Worm (Caenorhabditis elegans) whole organism, L4/young adult: ENCODE measurements around the gene Y53G8B.2.

Source experiments
- W03F9.2 ChIP-seq: fragments of 150-350 bp; optimal IDR thresholded peaks from 2 replicates; lab custom pipeline; 2014; ENCODE audit warnings: missing biosample characterization, missing genetic modification characterization
- dao-5 ChIP-seq: sonication (generic microtip); optimal IDR thresholded peaks from 2 replicates; lab custom pipeline; 2016; ENCODE audit warnings: missing genotype, missing genetic modification characterization, moderate library complexity, missing compliant biosample characterization
- him-1 ChIP-seq: sonication (generic microtip); optimal IDR thresholded peaks from 2 replicates; lab custom pipeline; 2016; ENCODE audit warnings: missing genotype, missing genetic modification reagents, missing genetic modification characterization, missing compliant biosample characterization

Y53G8B.2 gene

ce11 chrIII:3103905-3104360 lies at the start of gene Y53G8B.2:
Gene Y53G8B.2 (minus strand): TSS chrIII:3103955.
- TF ChIP-seq dao-5 (no peak), him-1 (tag; lab: Kevin White, UChicago) (no peak), W03F9.2 (tag; lab: Kevin White, UChicago) (no peak)

ce11 chrIII:3152848-3153247 lies 49.1 kb upstream of the Y53G8B.2 start, which contains the start of gene C44B11.6:
Gene C44B11.6 (plus strand): TSS chrIII:3153148.
- TF ChIP-seq dao-5 = no peak

DNA sequence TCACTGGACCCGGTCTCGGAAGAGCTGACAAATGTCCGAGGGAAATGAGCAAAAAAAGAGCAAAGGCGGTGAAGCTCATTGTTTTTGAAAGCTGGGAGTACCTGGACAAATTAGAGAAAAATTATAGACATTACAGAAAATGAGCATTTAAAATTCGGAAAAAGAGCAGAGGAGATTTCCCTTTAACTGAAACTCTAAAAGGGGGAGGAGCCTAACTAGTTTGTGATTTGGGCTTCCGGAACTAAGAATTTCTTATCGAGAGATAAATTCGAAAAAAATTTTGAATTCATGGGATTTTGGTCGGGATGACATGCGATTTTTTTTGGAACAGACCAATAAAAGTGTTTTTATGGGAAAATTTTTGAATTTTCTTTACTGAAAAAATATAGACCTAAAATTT lies 39.9 kb upstream of the Y53G8B.2 start, which contains the start of gene C44B11.4:
Gene C44B11.4 (minus strand): TSS at position 101 of the 400 bp plus-strand sequence.
- TF ChIP-seq W03F9.2 (tag; lab: Kevin White, UChicago) (no peak), him-1 (tag; lab: Kevin White, UChicago) (no peak), dao-5 (no peak)

- TF ChIP-seq W03F9.2 (tag; lab: Kevin White, UChicago) (no peak), him-1 (tag; lab: Kevin White, UChicago) (no peak), dao-5 (no peak)
Observed at ce11 chrIII:3142078-3142477, 38.3 kb upstream of the Y53G8B.2 start.

DNA sequence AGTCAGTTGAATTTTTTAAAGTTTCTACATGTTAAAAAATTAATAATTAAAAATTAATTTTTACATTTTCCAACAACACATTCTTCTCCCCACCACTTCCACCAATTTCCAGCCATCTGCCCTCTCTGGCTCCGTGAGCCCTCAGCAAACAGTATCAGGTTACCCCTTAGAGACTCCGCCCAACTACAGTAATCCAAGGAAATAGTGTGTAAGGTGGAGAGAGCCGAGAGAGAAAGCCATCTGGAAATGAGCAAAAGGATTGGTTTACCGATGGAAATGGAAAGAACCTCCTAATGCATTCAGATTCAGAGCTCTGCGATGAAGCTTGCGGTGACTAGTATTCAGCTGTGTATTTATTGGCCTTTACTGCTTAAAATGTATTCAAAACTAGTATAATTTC lies 36.5 kb upstream of the Y53G8B.2 start:
- TF ChIP-seq him-1 (tag; lab: Kevin White, UChicago) = no peak
- no peak for TF ChIP-seq dao-5
- no peak for TF ChIP-seq W03F9.2 (tag; lab: Kevin White, UChicago)

DNA sequence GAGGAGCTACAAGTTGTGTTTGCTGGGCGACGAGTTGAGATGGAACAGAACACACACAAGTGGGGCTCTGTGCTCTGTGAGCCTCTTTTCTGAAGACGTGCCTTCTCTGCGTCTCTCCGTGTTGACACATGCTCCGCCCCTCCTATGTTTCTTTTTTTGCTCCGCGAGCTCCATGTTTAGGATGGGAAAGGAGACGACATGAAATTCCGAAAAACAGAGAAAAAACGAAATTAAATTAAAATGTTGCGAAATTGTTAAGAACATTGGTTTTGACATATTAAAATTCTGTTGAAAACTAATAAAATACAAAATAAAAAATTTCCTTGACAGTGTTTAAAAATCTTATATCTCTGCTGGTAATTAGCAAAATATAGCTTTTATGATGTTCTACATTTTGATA lies 35.4 kb upstream of the Y53G8B.2 start, which contains the start of gene mec-12:
Gene mec-12 (minus strand): TSS at position 91 of the 400 bp plus-strand sequence.
- TF ChIP-seq him-1 (tag; lab: Kevin White, UChicago) = peak; percentile 70
- TF ChIP-seq dao-5 = no peak

DNA sequence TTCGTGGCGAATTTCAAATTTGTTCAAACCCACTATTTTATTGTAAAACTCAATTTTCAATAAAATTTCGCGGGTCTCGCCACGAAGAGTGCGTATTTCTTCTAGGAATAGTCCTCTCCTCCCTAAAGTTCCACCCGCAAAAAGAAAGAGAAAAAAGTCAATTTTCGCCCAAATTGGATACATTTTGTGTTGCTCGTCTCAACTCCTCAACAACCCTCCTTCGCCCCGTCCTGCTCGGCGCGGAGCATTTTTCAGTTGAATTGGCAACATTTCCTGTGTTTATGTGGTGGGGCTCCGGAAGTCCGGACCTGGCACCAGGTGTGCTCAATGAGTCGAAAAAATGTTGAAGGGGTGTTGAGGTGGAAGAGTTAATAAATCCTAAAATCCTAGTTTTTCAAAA lies 34.3 kb upstream of the Y53G8B.2 start:
- TF ChIP-seq dao-5 (no peak), him-1 (tag; lab: Kevin White, UChicago) (no peak), W03F9.2 (tag; lab: Kevin White, UChicago) (no peak)

DNA sequence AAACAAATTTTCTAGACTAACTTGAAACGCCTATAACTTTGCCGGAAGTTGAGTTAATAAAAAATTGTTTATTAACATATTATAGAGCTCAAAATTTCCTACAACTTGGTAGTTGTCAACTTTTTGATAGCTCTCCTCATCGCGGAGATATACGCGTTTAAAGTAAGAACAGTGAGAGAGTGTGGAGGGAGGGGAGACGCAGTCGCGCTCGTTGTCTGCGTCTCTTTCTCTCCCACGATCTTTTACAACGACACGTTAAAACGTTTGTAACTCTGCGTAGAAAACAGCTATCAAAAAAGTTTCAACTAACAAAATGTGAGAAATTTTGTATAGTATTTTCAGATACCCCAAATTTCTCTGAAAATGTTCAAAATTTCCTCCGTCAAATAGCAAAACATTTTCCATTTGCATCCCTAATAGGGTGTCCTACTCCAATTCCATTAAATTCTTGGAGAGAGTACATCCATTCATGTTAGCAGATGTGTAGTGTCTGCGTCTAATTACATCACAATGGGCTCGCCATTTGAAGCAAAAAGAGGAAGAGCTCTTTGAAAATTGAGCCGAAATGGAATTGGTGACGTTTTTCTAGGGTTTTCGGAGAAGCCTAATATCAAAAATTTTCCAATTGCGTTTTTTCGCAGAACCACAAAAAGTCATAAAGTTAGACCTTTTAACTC lies 32.7 kb upstream of the Y53G8B.2 start:
- no peak for TF ChIP-seq dao-5
- no peak for TF ChIP-seq W03F9.2 (tag; lab: Kevin White, UChicago)
- TF ChIP-seq him-1 (tag; lab: Kevin White, UChicago) = no peak

DNA sequence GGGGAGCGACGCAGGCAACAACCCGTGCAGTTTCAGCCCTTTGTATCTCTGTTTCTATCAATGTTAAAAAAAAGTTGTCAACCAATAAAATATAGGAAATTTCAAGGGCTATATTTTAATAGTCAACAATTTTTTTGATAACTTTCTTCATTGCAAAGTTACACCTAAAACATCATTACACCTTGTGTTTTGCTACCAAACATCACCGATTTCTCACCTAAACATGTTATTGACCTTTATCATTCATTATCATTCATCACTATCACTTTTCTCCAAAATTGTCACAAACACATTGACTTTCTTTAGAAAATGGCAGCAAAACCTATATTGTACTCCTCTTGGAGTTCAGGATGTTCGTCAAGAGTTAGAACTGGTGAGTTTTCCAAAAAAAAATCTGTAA lies 25.3 kb upstream of the Y53G8B.2 start, which contains the start of gene Y53G8B.1:
Gene Y53G8B.1 (plus strand): TSS at position 242 of the 400 bp plus-strand sequence.
- TF ChIP-seq dao-5 = no peak
- TF ChIP-seq W03F9.2 (tag; lab: Kevin White, UChicago) = no peak
- TF ChIP-seq him-1 (tag; lab: Kevin White, UChicago) = no peak

DNA sequence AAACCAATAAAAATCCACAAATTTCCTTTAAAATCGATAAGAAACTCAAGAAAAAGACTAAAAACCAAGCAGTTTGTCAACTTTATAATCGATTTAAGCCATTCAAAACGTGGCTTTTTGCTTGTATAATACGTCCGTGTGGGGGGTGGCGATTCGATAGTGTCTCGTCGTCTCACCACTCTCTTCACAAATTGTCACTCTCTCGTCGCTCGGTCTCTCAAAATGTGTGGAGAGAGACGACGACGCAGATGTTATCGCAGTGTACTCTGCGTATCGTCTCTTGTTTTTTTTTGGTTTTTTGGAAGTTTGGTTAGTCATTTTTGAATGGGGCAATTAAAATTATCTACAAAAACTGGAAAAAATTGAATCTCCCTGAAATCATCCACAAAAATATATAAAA lies 23.9 kb upstream of the Y53G8B.2 start:
- no peak for TF ChIP-seq W03F9.2 (tag; lab: Kevin White, UChicago)
- TF ChIP-seq dao-5 = no peak
- peak; percentile 16 for TF ChIP-seq him-1 (tag; lab: Kevin White, UChicago)

DNA sequence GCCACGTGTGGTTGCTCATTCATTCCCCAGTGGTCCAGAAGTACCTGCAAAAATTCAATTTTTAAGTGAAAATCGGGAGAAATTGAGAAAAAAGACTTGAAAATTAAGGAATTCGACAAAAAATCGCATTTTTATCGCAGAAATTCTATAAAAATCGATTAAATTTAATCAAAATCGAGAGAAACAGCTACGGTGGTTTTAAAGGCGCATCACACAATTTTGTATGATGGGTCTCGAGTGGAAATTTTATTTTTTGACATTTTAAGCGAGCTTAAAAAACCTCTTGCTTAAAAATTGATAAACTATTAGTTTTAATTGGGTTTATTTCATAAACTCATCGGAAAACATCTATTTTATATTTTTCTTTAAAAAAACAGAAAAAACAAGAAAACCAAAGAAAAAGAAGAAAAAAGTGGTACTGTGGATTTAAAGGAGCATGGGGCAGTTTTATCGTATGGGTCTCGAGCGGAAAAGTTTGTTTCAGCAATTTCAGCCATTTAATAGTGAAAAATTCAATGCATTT lies 23.4 kb upstream of the Y53G8B.2 start, which contains the start of gene nipa-1:
Gene nipa-1 (minus strand): TSS at position 51 of the 523 bp plus-strand sequence.
- no peak for TF ChIP-seq W03F9.2 (tag; lab: Kevin White, UChicago)

ce11 chrIII:3124209-3124786 lies 20.5 kb upstream of the Y53G8B.2 start:
- no peak for TF ChIP-seq dao-5
- no peak for TF ChIP-seq him-1 (tag; lab: Kevin White, UChicago)
- no peak for TF ChIP-seq W03F9.2 (tag; lab: Kevin White, UChicago)

DNA sequence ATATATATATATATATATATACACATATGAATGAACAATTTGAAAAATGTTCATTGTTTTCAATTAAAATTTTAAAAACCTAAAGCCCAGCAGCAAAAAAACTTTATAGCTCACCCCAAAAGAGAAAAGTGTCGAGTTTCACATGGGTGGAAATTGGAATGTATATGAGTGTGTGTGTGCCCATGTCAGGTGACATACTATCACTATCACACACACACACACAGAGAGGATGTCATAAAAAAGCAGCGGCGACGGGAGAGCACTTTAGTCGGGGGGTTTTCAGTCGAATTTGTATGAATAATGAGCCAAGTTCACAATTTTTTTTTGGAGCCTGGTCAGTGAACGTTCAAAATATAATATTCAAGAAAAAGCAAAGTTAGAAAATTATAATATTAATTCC lies 16.2 kb upstream of the Y53G8B.2 start:
- TF ChIP-seq him-1 (tag; lab: Kevin White, UChicago) (no peak), W03F9.2 (tag; lab: Kevin White, UChicago) (no peak)

DNA sequence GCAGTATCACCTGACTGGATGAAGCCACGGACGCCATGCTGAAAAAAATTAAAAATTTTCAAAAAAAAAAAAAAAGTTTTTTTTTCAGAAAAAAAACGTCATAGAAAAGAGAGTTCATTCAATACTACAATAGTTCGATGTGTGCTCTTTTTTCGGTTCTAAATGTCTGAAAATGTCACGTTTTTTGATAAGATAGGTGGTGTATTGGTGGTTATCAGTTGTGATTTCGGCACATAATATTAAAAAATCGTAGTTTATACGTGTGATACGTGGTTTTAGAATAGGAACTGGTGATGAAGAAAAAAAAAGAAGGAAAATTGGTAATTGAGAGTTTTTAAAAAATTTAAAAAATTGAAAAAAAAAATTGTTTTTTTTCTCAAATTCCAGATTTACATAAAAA lies 13.2 kb upstream of the Y53G8B.2 start:
- TF ChIP-seq W03F9.2 (tag; lab: Kevin White, UChicago) (no peak), him-1 (tag; lab: Kevin White, UChicago) (no peak), dao-5 (no peak)
